Worm (Caenorhabditis elegans): ENCODE results near the gene cdk-12.

DNA sequence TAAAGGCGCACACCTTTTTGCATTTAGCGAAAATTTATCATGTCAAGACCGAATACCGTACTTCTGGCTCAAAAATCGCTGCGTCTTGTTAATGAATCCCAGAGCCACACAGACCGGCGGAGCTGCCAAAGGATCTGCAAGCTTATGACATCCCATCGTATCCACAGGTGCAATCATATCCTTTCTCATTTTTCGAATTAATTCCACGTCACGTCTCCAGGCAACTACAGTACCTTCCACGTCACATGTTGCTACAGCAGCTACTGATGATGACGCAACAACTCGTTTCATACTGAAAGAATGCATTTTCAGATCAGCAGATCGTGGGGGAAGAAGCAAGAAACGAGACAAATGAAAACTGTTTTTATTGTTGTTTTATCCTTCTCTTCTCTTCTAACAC is 39.7 kb upstream of the cdk-12 start, which contains the start of gene R10E4.6:
- TF ChIP-seq ama-1 (optimal IDR thresholded peaks at IDR 0.05) (no peak), sea-1 (GFP tag; conservative IDR thresholded peaks at IDR 0.05) (no peak), hmg-4 (GFP tag; optimal IDR thresholded peaks at IDR 0.05) (no peak), aly-1 (tag; optimal IDR thresholded peaks at IDR 0.05) (no peak), ceh-36 (tag; optimal IDR thresholded peaks at IDR 0.05) (no peak), flt-1 (GFP tag; IDR thresholded peaks at IDR 0.05) (no peak)

Data from whole organism, early embryonic.